Worm (Caenorhabditis elegans) whole organism, midembryonic: ENCODE measurements around the gene kin-5.

Experiments used
- T22C8.4 ChIP-seq: fragments of 200-800 bp; sonication (Bioruptor generic); IDR thresholded peaks from 2 replicates; pipeline ENCODE4 v1.3.6; 2022; ENCODE audit warnings: missing genetic modification characterization, missing compliant biosample characterization
- cog-1 ChIP-seq: sonication (generic microtip); optimal IDR thresholded peaks from 2 replicates; lab custom pipeline; 2016; ENCODE audit warnings: missing genetic modification characterization, missing compliant biosample characterization
- flt-1 ChIP-seq: fragments of 200-800 bp; sonication (Bioruptor generic); IDR thresholded peaks from 2 replicates; pipeline ENCODE4 v1.3.6; 2022; ENCODE audit warnings: missing genetic modification characterization, missing compliant biosample characterization
- klf-2 ChIP-seq: fragments of 200-800 bp; sonication (Bioruptor generic); conservative IDR thresholded peaks from 2 replicates; pipeline ENCODE4 v1.3.6; 2022; ENCODE audit warnings: missing genetic modification reagents, missing genetic modification characterization, missing compliant biosample characterization
- med-1 ChIP-seq: sonication (generic microtip); optimal IDR thresholded peaks from 2 replicates; lab custom pipeline; 2017; ENCODE audit warnings: missing genetic modification characterization, mild to moderate bottlenecking, missing compliant biosample characterization, antibody characterized with exemption, missing genetic modification reagents; ENCODE audit not compliant: insufficient read depth
- ref-1 ChIP-seq: fragments of 200-800 bp; sonication (Bioruptor generic); conservative IDR thresholded peaks from 2 replicates; pipeline ENCODE4 v1.3.6; 2022; ENCODE audit warnings: missing genetic modification reagents, missing genetic modification characterization, missing compliant biosample characterization
- tab-1 ChIP-seq: fragments of 200-800 bp; sonication (Bioruptor generic); IDR thresholded peaks from 2 replicates; pipeline ENCODE4 v1.3.6; 2022; ENCODE audit warnings: missing genetic modification characterization, missing compliant biosample characterization
- ztf-23 ChIP-seq: fragments of 200-800 bp; sonication (Bioruptor generic); IDR thresholded peaks from 2 replicates; pipeline ENCODE4 v1.3.6; 2022; ENCODE audit warnings: missing genetic modification reagents, missing genetic modification characterization, missing compliant biosample characterization
- ztf-29 ChIP-seq: fragments of 200-800 bp; sonication (Bioruptor generic); IDR thresholded peaks from 2 replicates; pipeline ENCODE4 v1.3.6; 2022; ENCODE audit warnings: missing genetic modification reagents, missing genetic modification characterization, missing compliant biosample characterization

kin-5 gene

DNA sequence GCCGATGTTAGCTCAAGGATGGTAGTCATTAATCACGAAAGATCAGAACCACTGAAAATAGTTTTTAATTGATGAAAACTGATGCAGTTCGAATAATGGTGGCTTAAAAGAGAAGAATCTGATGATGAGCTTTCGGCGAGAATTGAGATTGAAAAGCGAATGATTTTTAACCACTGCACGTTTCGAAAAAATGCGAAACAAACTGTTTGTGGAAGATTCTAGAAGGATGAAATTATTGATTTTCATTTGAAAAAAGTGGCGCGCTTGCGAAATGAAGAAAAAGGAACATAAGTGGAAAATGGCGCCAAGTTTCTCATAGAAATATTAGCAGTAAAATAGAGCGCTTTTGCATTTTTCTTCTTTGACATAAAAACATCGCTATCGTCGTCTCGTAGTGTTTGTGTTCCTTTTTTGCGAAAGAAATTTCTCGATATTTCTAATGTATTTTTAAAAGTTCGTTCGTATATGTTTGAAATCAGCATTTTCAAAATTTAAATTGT lies 26.0 kb upstream of the kin-5 start, which contains the start of gene uba-1:
TSS of gene uba-1 (minus strand) at position 51 of the 500 bp plus-strand sequence.
- no peak for TF ChIP-seq med-1
- no peak for TF ChIP-seq flt-1 (GFP tag; lab: Robert Waterston, UW)
- no peak for TF ChIP-seq klf-2 (GFP tag; lab: Robert Waterston, UW)
- TF ChIP-seq ztf-23 (GFP tag; lab: Robert Waterston, UW), result no peak
- no peak for TF ChIP-seq tab-1
- TF ChIP-seq T22C8.4 (GFP tag; lab: Robert Waterston, UW), result no peak
- TF ChIP-seq ztf-29 (GFP tag; lab: Robert Waterston, UW), result no peak
- TF ChIP-seq cog-1 (tag; lab: Kevin White, UChicago), result no peak
- TF ChIP-seq ref-1, result no peak

DNA sequence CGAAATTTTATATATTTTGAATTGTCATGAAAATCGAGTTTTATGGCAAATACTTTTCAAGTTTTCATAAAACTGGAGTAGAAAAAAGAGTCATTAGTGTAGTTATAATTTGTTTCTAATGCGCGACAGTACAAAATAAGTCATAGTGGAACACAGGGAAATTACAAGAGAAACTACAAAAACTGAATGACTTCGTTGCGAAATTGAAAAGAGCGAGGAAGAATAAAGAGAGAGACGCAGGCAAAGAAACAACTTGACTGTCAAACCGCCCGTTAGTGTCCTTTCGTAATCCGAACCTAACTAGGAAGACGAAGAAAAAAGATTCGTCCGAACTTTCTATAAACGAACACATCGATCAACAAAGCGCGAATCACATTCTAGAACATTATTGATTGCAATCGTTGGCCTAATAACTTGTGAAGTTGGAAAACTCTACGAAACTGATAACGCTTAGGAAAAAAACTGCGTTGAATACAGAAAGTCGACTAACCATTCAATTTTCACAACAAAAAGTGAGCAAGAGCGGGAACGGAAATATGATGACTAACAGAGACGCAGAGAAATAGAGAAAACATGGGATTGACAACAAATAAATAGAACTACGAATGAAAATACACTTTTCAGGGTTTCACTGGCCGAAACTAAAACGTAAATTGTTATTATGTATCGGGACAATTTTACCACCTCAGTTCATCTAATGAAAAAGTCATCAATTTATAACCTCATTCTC lies 24.6 kb upstream of the kin-5 start:
- no peak for TF ChIP-seq klf-2 (GFP tag; lab: Robert Waterston, UW)
- TF ChIP-seq cog-1 (tag; lab: Kevin White, UChicago), result no peak
- no peak for TF ChIP-seq ztf-23 (GFP tag; lab: Robert Waterston, UW)
- no peak for TF ChIP-seq flt-1 (GFP tag; lab: Robert Waterston, UW)
- TF ChIP-seq T22C8.4 (GFP tag; lab: Robert Waterston, UW), result no peak
- no peak for TF ChIP-seq med-1
- no peak for TF ChIP-seq tab-1
- TF ChIP-seq ztf-29 (GFP tag; lab: Robert Waterston, UW), result no peak
- no peak for TF ChIP-seq ref-1

DNA sequence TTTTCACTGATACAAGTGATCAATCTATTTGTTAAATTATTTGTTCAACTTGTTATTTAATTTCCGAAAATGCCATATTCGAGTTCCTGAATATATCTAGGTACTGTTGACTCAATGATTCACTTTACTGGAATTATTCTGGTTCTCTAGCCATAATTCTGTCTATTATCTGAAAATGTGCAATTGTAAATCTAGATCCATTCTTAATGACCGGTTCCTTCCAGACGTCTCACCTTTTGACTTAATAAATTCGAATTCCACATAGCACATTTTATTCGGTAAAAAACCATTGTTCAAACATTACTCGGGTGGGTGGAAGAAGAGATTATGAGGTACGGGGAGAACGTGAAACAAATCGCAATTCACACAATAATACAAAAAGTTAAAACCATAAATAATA lies 20.4 kb upstream of the kin-5 start:
- TF ChIP-seq ztf-29 (GFP tag; lab: Robert Waterston, UW) (no peak), T22C8.4 (GFP tag; lab: Robert Waterston, UW) (no peak), klf-2 (GFP tag; lab: Robert Waterston, UW) (no peak), ref-1 (no peak), med-1 (no peak), tab-1 (no peak)

DNA sequence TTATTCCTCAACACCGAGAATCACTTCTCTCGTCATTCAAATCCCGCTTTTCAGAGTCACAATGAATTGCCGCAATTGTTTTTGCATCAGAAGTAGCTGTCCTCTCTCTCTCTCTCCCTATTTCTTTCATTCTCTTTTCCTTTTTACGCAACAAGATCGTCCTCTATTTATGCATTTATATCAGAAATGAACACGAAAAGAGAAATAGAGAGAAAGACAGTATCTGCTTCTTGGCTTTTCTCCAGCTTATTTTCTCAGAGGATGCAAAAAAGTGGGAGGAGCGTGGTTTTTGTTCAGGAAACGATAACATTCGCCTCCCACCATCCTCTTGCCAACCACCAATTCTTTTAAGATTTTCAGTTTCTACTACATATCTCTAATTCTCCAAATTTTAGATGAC lies 13.9 kb upstream of the kin-5 start, which contains the start of gene mam-2:
TSS of gene mam-2 (plus strand) at position 301 of the 400 bp plus-strand sequence.
- TF ChIP-seq flt-1 (GFP tag; lab: Robert Waterston, UW) (no peak), ztf-29 (GFP tag; lab: Robert Waterston, UW) (no peak), T22C8.4 (GFP tag; lab: Robert Waterston, UW) (no peak), med-1 (no peak), tab-1 (no peak), klf-2 (GFP tag; lab: Robert Waterston, UW) (no peak), cog-1 (tag; lab: Kevin White, UChicago) (no peak), ref-1 (no peak), ztf-23 (GFP tag; lab: Robert Waterston, UW) (no peak)

DNA sequence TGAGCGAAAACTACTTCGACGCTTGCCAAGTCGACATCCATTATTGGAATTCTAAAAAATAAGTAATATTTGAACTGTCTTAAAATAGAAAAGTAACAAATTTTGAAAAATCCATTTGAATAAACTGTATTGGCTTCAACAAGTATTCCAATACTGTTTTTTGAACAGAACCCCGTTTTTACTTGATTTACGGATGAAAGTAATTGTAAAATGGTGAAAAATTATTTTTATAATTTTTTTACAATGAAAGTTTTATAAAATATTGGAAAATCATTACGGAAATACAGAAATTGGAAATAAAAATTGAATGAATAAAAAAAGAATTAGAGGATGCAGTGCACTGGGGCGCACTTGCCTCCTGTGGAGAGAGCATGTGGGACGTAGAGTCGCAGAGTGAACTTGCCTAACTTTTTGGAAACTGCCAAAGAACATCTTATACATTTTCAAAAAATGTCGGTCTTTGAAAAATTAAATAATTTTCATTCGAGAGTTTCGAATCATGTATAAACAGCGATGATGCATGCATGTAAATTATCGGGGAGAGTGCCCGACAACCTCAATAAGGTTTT lies 13.3 kb upstream of the kin-5 start, which contains the start of gene rrp-1:
TSS of gene rrp-1 (minus strand) at position 51 of the 569 bp plus-strand sequence.
- TF ChIP-seq ref-1 (no peak), klf-2 (GFP tag; lab: Robert Waterston, UW) (no peak), flt-1 (GFP tag; lab: Robert Waterston, UW) (no peak), ztf-29 (GFP tag; lab: Robert Waterston, UW) (no peak), tab-1 (no peak), med-1 (no peak), cog-1 (tag; lab: Kevin White, UChicago) (no peak), ztf-23 (GFP tag; lab: Robert Waterston, UW) (no peak), T22C8.4 (GFP tag; lab: Robert Waterston, UW) (no peak)

DNA sequence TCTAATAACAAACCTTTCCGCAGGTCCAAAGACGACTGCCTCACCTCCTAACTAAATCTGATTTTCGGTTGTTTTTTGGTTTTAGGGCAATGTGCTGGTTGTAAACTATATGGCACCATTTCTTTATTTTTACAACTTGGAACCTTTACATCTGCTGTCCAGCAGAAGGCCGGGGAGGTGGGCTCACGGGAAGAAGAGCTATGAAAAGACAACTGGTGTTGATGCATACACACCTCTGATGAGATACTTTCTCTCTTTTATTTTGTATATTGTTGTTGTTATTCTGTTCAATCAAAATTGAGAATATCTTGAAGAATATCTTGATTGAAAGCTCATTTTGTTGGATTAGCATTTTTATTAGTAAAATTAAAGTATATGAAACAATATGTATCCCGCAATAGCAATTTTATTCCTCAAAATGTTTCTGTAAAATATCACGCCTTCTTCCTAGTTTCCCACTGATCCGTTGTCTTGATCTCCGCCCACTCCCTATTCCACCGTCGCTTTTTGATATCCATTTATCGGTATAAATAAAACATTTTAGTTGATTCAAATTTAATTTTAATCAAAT lies 8.7 kb upstream of the kin-5 start, which contains the start of gene dhp-2:
TSS of gene dhp-2 (plus strand) at position 521 of the 571 bp plus-strand sequence.
- TF ChIP-seq tab-1, result no peak

DNA sequence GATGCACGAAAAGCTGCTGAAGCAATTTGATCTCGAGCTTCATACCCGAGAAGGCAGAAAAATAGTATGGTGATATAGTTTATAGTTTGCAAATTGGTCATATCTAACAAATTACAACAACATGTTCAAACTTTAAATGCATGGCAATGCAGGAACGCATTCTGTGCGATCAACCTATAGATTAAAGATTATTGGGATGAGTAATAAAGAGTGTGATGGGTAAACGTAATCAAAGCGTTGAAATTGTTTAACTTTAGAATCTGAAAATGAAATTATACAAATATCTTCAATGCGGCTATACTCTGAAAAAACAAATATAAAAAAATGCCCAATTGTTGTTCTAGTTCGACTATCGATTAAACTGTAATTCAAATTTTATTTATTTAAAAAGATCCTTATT lies 7.3 kb upstream of the kin-5 start, which contains the start of gene C47E12.14:
TSS of gene C47E12.14 (minus strand) at position 101 of the 400 bp plus-strand sequence.
- TF ChIP-seq T22C8.4 (GFP tag; lab: Robert Waterston, UW) (no peak), ref-1 (no peak), tab-1 (no peak), ztf-23 (GFP tag; lab: Robert Waterston, UW) (no peak), med-1 (no peak), flt-1 (GFP tag; lab: Robert Waterston, UW) (no peak), klf-2 (GFP tag; lab: Robert Waterston, UW) (no peak), ztf-29 (GFP tag; lab: Robert Waterston, UW) (no peak), cog-1 (tag; lab: Kevin White, UChicago) (no peak)

DNA sequence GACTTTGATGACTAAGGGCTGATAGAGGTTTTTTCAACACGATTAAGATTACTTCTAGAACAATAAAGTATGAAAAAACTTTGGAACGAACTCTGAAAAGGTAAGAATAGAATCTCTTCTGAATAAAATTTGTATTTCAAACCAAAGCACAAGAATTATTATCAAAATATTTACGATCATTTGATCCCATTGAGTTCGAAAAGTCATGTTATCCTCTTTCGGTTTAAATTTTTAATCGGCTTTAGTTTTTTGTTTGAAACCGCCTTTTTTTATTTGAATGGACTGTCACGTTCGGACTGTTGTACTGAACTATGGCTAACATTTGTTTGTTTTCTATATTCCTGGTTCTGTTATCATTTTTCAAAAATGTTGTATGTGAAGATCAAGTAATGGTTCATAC lies 5.4 kb upstream of the kin-5 start, which contains the start of gene C47E12.9:
TSS of gene C47E12.9 (plus strand) at position 301 of the 400 bp plus-strand sequence.
- TF ChIP-seq ztf-29 (GFP tag; lab: Robert Waterston, UW), result no peak
- no peak for TF ChIP-seq ztf-23 (GFP tag; lab: Robert Waterston, UW)
- no peak for TF ChIP-seq T22C8.4 (GFP tag; lab: Robert Waterston, UW)

DNA sequence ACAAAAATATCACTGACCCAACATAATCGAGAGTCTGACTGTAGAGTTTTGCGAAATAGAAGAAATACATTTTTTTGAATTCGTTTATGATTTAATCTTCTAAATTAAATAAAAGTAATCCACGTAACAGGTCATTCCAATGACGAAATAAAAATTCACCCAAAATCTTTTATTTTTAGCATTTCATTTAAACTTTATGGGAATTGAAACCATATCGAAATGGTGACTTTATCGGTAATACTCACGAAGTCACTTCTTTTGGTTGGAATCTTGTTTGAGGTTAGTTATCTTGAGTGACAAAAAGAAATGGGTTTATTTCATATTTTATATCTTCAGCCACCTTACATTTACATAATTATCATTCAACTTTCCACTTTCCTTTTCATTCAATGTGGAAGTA lies 3.6 kb upstream of the kin-5 start, which contains the start of the genes C47E12.12 and C47E12.10:
TSS of gene C47E12.12 (minus strand) at position 101 of the 400 bp plus-strand sequence.
TSS of gene C47E12.10 (plus strand) at position 172 of the 400 bp plus-strand sequence.
- TF ChIP-seq tab-1, result no peak
- no peak for TF ChIP-seq ztf-23 (GFP tag; lab: Robert Waterston, UW)
- no peak for TF ChIP-seq flt-1 (GFP tag; lab: Robert Waterston, UW)
- TF ChIP-seq T22C8.4 (GFP tag; lab: Robert Waterston, UW), result no peak
- TF ChIP-seq cog-1 (tag; lab: Kevin White, UChicago), result no peak
